Fruit fly (Drosophila melanogaster): ENCODE data around the gene sty.

The sty gene

dm6 chr3L:3399249-3399922 lies 25.3 kb downstream of the sty start (continued):
- no peak for TF ChIP-seq vnd (GFP tag; IDR thresholded peaks at IDR 0.05; ENCODE audit: partially characterized antibody)
- no peak for TF ChIP-seq CG32532 (GFP tag; IDR thresholded peaks at IDR 0.05)
- no peak for TF ChIP-seq CG34224 (GFP tag; IDR thresholded peaks at IDR 0.05; ENCODE audit: partially characterized antibody)
- TF ChIP-seq CG11696 (GFP tag; IDR thresholded peaks at IDR 0.05) = no peak
- peak; percentile 18 for TF ChIP-seq nmo (GFP tag; optimal IDR thresholded peaks at IDR 0.05)
- no peak for TF ChIP-seq CG17328 (GFP tag; IDR thresholded peaks at IDR 0.05)
- no peak for TF ChIP-seq gcm2 (GFP tag; optimal IDR thresholded peaks at IDR 0.05)

- TF ChIP-seq ci (GFP tag; IDR thresholded peaks at IDR 0.05) = no peak
- TF ChIP-seq D19B (GFP tag; optimal IDR thresholded peaks at IDR 0.05) = no peak
- peak; percentile 56 for TF ChIP-seq grau (tag; optimal IDR thresholded peaks at IDR 0.05)
- no peak for TF ChIP-seq NFAT (GFP tag; IDR thresholded peaks at IDR 0.05)
- TF ChIP-seq CG3995 (GFP tag; optimal IDR thresholded peaks at IDR 0.05) = peak; percentile 44
- no peak for TF ChIP-seq H15 (GFP tag; IDR thresholded peaks at IDR 0.05)
- no peak for TF ChIP-seq stwl (tag; optimal IDR thresholded peaks at IDR 0.05)
Measured at dm6 chr3L:3398496-3398895, 26.2 kb downstream of the sty start.

- TF ChIP-seq Ssrp (tag; optimal IDR thresholded peaks at IDR 0.05) (peak; percentile 18), esg (GFP tag; conservative IDR thresholded peaks at IDR 0.05) (peak; percentile 8; the same call in 1 of the 2 replicates), Xrp1 (GFP tag; IDR thresholded peaks at IDR 0.05) (peak; percentile 59; the same call in 1 of the 2 replicates), CG11723 (GFP tag; optimal IDR thresholded peaks at IDR 0.05) (no peak), unpg (GFP tag; optimal IDR thresholded peaks at IDR 0.05) (peak; percentile 25), CG14710 (tag; optimal IDR thresholded peaks at IDR 0.05) (peak; percentile 22), CG17612 (GFP tag; IDR thresholded peaks at IDR 0.05) (no peak), prd (optimal IDR thresholded peaks at IDR 0.05) (no peak), prd (GFP tag; IDR thresholded peaks at IDR 0.05) (peak; percentile 51; the same call in 1 of the 3 replicates), CG2875 (GFP tag; optimal IDR thresholded peaks at IDR 0.05) (peak; percentile 3), Drgx (GFP tag; IDR thresholded peaks at IDR 0.05) (peak; percentile 63), Chrac-16 (GFP tag; optimal IDR thresholded peaks at IDR 0.05) (peak; percentile 23), ato (GFP tag; IDR thresholded peaks at IDR 0.05; ENCODE audit: partially characterized antibody) (no peak), Eip74EF (GFP tag; optimal IDR thresholded peaks at IDR 0.05) (no peak), sens-2 (GFP tag; IDR thresholded peaks at IDR 0.05) (no peak), CG18262 (tag; optimal IDR thresholded peaks at IDR 0.05) (peak; percentile 32), sima (GFP tag; optimal IDR thresholded peaks at IDR 0.05) (no peak), nom (GFP tag; optimal IDR thresholded peaks at IDR 0.05) (peak; percentile 85), CG17829 (tag; optimal IDR thresholded peaks at IDR 0.05) (peak; percentile 8), Hand (GFP tag; optimal IDR thresholded peaks at IDR 0.05) (no peak), CG1603 (tag; optimal IDR thresholded peaks at IDR 0.05) (peak; percentile 40), CG16779 (GFP tag; IDR thresholded peaks at IDR 0.05) (no peak), pho (GFP tag; optimal IDR thresholded peaks at IDR 0.05) (no peak), CG17328 (GFP tag; IDR thresholded peaks at IDR 0.05) (0 out of 2 replicates have a peak, but pooled peaks have one; percentile 14), slou (GFP tag; optimal IDR thresholded peaks at IDR 0.05) (no peak), CG16863 (GFP tag; optimal IDR thresholded peaks at IDR 0.05) (peak; percentile 14), pfk (GFP tag; optimal IDR thresholded peaks at IDR 0.05) (no peak), CG32772 (GFP tag; IDR thresholded peaks at IDR 0.05) (no peak), ERR (GFP tag; optimal IDR thresholded peaks at IDR 0.05) (no peak), exex (tag; optimal IDR thresholded peaks at IDR 0.05) (no peak), cad (GFP tag; optimal IDR thresholded peaks at IDR 0.05) (no peak), CG15514 (GFP tag; optimal IDR thresholded peaks at IDR 0.05) (no peak), nerfin-1 (tag; optimal IDR thresholded peaks at IDR 0.05) (no peak), CG16815 (GFP tag; optimal IDR thresholded peaks at IDR 0.05) (peak; percentile 24)
Measured at dm6 chr3L:3397849-3398248, 26.9 kb downstream of the sty start.
